Fruit fly (Drosophila melanogaster): ENCODE results near the gene b.

b gene

dm6 chr2L:13833058-13833457 lies 12.0 kb downstream of the b start, which contains the start of the genes GatC, PolG2 and Polr2C:
GatC (minus strand) TSS chr2L:13833105.
PolG2 (minus strand) TSS chr2L:13833105.
Polr2C (plus strand) TSS chr2L:13833337.
- TF ChIP-seq CG33557 (GFP tag; optimal IDR thresholded peaks at IDR 0.05), result no peak
- peak in 1 of 2 experiments; percentile 47 for TF ChIP-seq chif (GFP tag; optimal IDR thresholded peaks at IDR 0.05)
- TF ChIP-seq tin (GFP tag; optimal IDR thresholded peaks at IDR 0.05), result peak; percentile 2
- TF ChIP-seq sc (optimal IDR thresholded peaks at IDR 0.05), result no peak
- no peak for TF ChIP-seq sc (GFP tag; optimal IDR thresholded peaks at IDR 0.05)
- TF ChIP-seq CG11504 (tag; optimal IDR thresholded peaks at IDR 0.05), result no peak
- TF ChIP-seq CG12391 (tag; optimal IDR thresholded peaks at IDR 0.05), result peak; percentile 69
- peak in 1 of 2 experiments; percentile 37 for TF ChIP-seq crp (GFP tag; optimal IDR thresholded peaks at IDR 0.05)
- peak; percentile 92 for TF ChIP-seq row (GFP tag; IDR thresholded peaks at IDR 0.05)
- TF ChIP-seq CG2712 (tag; optimal IDR thresholded peaks at IDR 0.05), result peak; percentile 41
- TF ChIP-seq rib (GFP tag; IDR thresholded peaks at IDR 0.05), result no peak
- TF ChIP-seq nerfin-1 (tag; optimal IDR thresholded peaks at IDR 0.05), result no peak
- peak; percentile 76 for TF ChIP-seq CG14860 (GFP tag; IDR thresholded peaks at IDR 0.05; ENCODE audit: partially characterized antibody)
- no peak for TF ChIP-seq CG4707 (GFP tag; optimal IDR thresholded peaks at IDR 0.05)
- TF ChIP-seq CG6654 (GFP tag; optimal IDR thresholded peaks at IDR 0.05), result no peak
- TF ChIP-seq Dek (tag; optimal IDR thresholded peaks at IDR 0.05), result no peak
- TF ChIP-seq E2f2 (GFP tag; IDR thresholded peaks at IDR 0.05), result peak; percentile 74
- TF ChIP-seq ash1 (GFP tag; optimal IDR thresholded peaks at IDR 0.05), result no peak
- TF ChIP-seq Hr3 (GFP tag; optimal IDR thresholded peaks at IDR 0.05), result peak; percentile 52
- peak; percentile 35 for TF ChIP-seq jumu (GFP tag; optimal IDR thresholded peaks at IDR 0.05)
- peak; percentile 52 for TF ChIP-seq CG2129 (GFP tag; IDR thresholded peaks at IDR 0.05; ENCODE audit: partially characterized antibody)
- no peak for TF ChIP-seq Oli (tag; optimal IDR thresholded peaks at IDR 0.05)
- no peak for TF ChIP-seq prd (optimal IDR thresholded peaks at IDR 0.05)
- TF ChIP-seq prd (GFP tag; IDR thresholded peaks at IDR 0.05), result peak; percentile 47; the same call in 2 of the 3 replicates
- TF ChIP-seq CG9609 (GFP tag; optimal IDR thresholded peaks at IDR 0.05), result peak; percentile 51
- TF ChIP-seq maf-S (GFP tag; optimal IDR thresholded peaks at IDR 0.05), result peak; percentile 43
- peak in 1 of 2 experiments; percentile 23 for TF ChIP-seq bsh (GFP tag; optimal IDR thresholded peaks at IDR 0.05)
- no peak for TF ChIP-seq Six4 (GFP tag; optimal IDR thresholded peaks at IDR 0.05)
- TF ChIP-seq CG11560 (tag; IDR thresholded peaks at IDR 0.05), result no peak
- no peak for TF ChIP-seq p53 (GFP tag; optimal IDR thresholded peaks at IDR 0.05)
- no peak for TF ChIP-seq CG34376 (GFP tag; optimal IDR thresholded peaks at IDR 0.05)
- peak; percentile 67 for TF ChIP-seq Elba2 (GFP tag; optimal IDR thresholded peaks at IDR 0.05)
- TF ChIP-seq CG8089 (GFP tag; optimal IDR thresholded peaks at IDR 0.05), result peak; percentile 12
- no peak for TF ChIP-seq cas (GFP tag; IDR thresholded peaks at IDR 0.05)
- TF ChIP-seq Ets97D (GFP tag; optimal IDR thresholded peaks at IDR 0.05), result peak; percentile 46
- peak; percentile 64 for TF ChIP-seq CG12299 (tag; optimal IDR thresholded peaks at IDR 0.05)
- peak; percentile 55 for TF ChIP-seq CG30403 (GFP tag; optimal IDR thresholded peaks at IDR 0.05)
- no peak for TF ChIP-seq tll (GFP tag; optimal IDR thresholded peaks at IDR 0.05)
- TF ChIP-seq CG6813 (GFP tag; optimal IDR thresholded peaks at IDR 0.05), result no peak
- TF ChIP-seq trem (tag; optimal IDR thresholded peaks at IDR 0.05), result peak; percentile 54
- peak; percentile 28 for TF ChIP-seq Bdp1 (GFP tag; optimal IDR thresholded peaks at IDR 0.05)
- no peak for TF ChIP-seq jing (GFP tag; optimal IDR thresholded peaks at IDR 0.05)
- no peak for TF ChIP-seq CG31224 (GFP tag; IDR thresholded peaks at IDR 0.05)
- TF ChIP-seq da (GFP tag; optimal IDR thresholded peaks at IDR 0.05), result peak; percentile 49
- no peak for TF ChIP-seq CG30431 (GFP tag; optimal IDR thresholded peaks at IDR 0.05)
- peak; percentile 67 for TF ChIP-seq CG14710 (tag; optimal IDR thresholded peaks at IDR 0.05)
- TF ChIP-seq HHEX (GFP tag; optimal IDR thresholded peaks at IDR 0.05), result no peak
- TF ChIP-seq kay (GFP tag; optimal IDR thresholded peaks at IDR 0.05), result no peak
- TF ChIP-seq CG15696 (tag; optimal IDR thresholded peaks at IDR 0.05), result peak; percentile 2
- no peak for TF ChIP-seq Sox102F (GFP tag; optimal IDR thresholded peaks at IDR 0.05)
- TF ChIP-seq Fer2 (tag; optimal IDR thresholded peaks at IDR 0.05), result no peak

Data from whole organism, embryonic.